Worm (Caenorhabditis elegans) whole organism, L4/young adult: ENCODE measurements around the gene srsx-15.

Source experiments
- dao-5 ChIP-seq: sonication (generic microtip); optimal IDR thresholded peaks from 2 replicates; lab custom pipeline; 2016; ENCODE audit warnings: missing genotype, missing genetic modification characterization, moderate library complexity, missing compliant biosample characterization
- him-1 ChIP-seq: sonication (generic microtip); optimal IDR thresholded peaks from 2 replicates; lab custom pipeline; 2016; ENCODE audit warnings: missing genotype, missing genetic modification reagents, missing genetic modification characterization, missing compliant biosample characterization

DNA sequence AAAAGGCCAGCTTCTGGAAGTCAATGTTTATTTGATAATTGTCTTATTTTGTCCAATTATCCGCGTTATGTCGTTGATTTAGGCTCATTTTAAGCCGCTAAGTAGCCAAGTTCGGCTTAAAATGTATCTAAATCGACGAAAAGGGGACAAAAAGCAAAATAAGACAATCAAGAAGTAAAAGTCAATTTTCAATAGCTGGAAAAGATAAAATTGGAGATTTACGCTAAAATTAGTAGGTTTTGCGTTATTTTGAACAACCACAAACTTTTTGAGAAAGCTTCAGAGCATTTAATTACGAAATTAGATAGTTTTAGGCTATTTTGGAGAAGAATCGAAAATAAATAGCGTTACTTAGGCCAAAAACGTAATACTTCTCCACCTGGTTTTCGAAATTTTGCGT is 39.3 kb upstream of the srsx-15 start:
- no peak for TF ChIP-seq dao-5 (tag; lab: Kevin White, UChicago)
- TF ChIP-seq him-1, result no peak
